Worm (Caenorhabditis elegans): ENCODE data around the gene rnf-121.

- no peak for TF ChIP-seq elt-3 (tag; optimal IDR thresholded peaks at IDR 0.05)
- TF ChIP-seq nhr-76 (tag; optimal IDR thresholded peaks at IDR 0.05), result no peak
- no peak for TF ChIP-seq mep-1 (tag; optimal IDR thresholded peaks at IDR 0.05)
- no peak for TF ChIP-seq elt-1 (tag; optimal IDR thresholded peaks at IDR 0.05; ENCODE audit: borderline replicate concordance, insufficient read depth)
- TF ChIP-seq snpc-4 (tag; optimal IDR thresholded peaks at IDR 0.05), result no peak
- no peak for TF ChIP-seq unc-39 (tag; optimal IDR thresholded peaks at IDR 0.05)
- TF ChIP-seq lin-13 (tag; optimal IDR thresholded peaks at IDR 0.05), result no peak
- no peak for TF ChIP-seq blmp-1 (tag; optimal IDR thresholded peaks at IDR 0.05)
- TF ChIP-seq ces-1 (GFP tag; optimal IDR thresholded peaks at IDR 0.05), result no peak
- TF ChIP-seq ceh-43 (GFP tag; optimal IDR thresholded peaks at IDR 0.05), result no peak
- no peak for TF ChIP-seq ztf-11 (tag; optimal IDR thresholded peaks at IDR 0.05)
- no peak for TF ChIP-seq nhr-28 (tag; optimal IDR thresholded peaks at IDR 0.05)
These were observed 19.5 kb upstream of the rnf-121 start, which contains the start of gene spp-28 for ce11 chrIII:4190241-4190640.
